Worm (Caenorhabditis elegans) whole organism, L2 larva: Measurements from ENCODE around the gene H20J04.9.

ENCODE experiments used
- C34F6.9 ChIP-seq: fragments of 150-350 bp; optimal IDR thresholded peaks from 2 replicates; lab custom pipeline; 2014; ENCODE audit warnings: missing biosample characterization, missing genetic modification characterization
- F13H6.1 ChIP-seq: sonication (generic microtip); optimal IDR thresholded peaks from 2 replicates; lab custom pipeline; 2016; ENCODE audit warnings: missing genetic modification characterization, missing compliant biosample characterization
- R02D3.7 ChIP-seq: fragments of 150-350 bp; optimal IDR thresholded peaks from 2 replicates; lab custom pipeline; 2014; ENCODE audit warnings: missing biosample characterization, missing genetic modification characterization
- ZK546.5 ChIP-seq: sonication (generic microtip); optimal IDR thresholded peaks from 2 replicates; lab custom pipeline; 2017; ENCODE audit warnings: missing biosample characterization, missing genetic modification characterization
- alr-1 ChIP-seq: fragments of 150-350 bp; optimal IDR thresholded peaks from 2 replicates; lab custom pipeline; 2014; ENCODE audit warnings: missing biosample characterization, missing genetic modification characterization
- aly-2 ChIP-seq: fragments of 150-350 bp; optimal IDR thresholded peaks from 2 replicates; lab custom pipeline; 2014; ENCODE audit warnings: missing biosample characterization, missing genetic modification characterization
- ama-1 ChIP-seq: fragments of 150-350 bp; optimal IDR thresholded peaks from 2 replicates; lab custom pipeline; 2018; ENCODE audit warnings: inconsistent platforms
- ceh-82 ChIP-seq: fragments of 150-350 bp; optimal IDR thresholded peaks from 2 replicates; lab custom pipeline; 2014; ENCODE audit warnings: missing biosample characterization, missing genetic modification characterization
- crh-2 ChIP-seq: sonication (generic microtip); optimal IDR thresholded peaks from 2 replicates; lab custom pipeline; 2017; ENCODE audit warnings: missing biosample characterization, missing genetic modification characterization
- elt-3 ChIP-seq: sonication (generic microtip); optimal IDR thresholded peaks from 2 replicates; lab custom pipeline; 2017; ENCODE audit warnings: missing biosample characterization, missing genetic modification characterization
- gmeb-1 ChIP-seq: fragments of 150-350 bp; optimal IDR thresholded peaks from 2 replicates; lab custom pipeline; 2014; ENCODE audit warnings: missing biosample characterization, missing genetic modification characterization
- lin-13 ChIP-seq: fragments of 150-350 bp; optimal IDR thresholded peaks from 2 replicates; lab custom pipeline; 2014; ENCODE audit warnings: missing biosample characterization, missing genetic modification reagents, missing genetic modification characterization
- lsy-2 ChIP-seq, 2 experiments: fragments of 150-350 bp in 1 of 2; sonication (generic microtip) in 1 of 2; optimal IDR thresholded peaks; 2 replicates each; lab custom pipeline; 2014 to 2017; ENCODE audit warnings: missing biosample characterization in 2 of 2, missing genetic modification characterization in 2 of 2
- mab-5 ChIP-seq: fragments of 150-350 bp; optimal IDR thresholded peaks from 2 replicates; lab custom pipeline; 2014; ENCODE audit warnings: missing biosample characterization, missing genetic modification characterization
- nhr-10 ChIP-seq: sonication (generic microtip); optimal IDR thresholded peaks from 2 replicates; lab custom pipeline; 2017; ENCODE audit warnings: missing biosample characterization, missing genetic modification characterization
- nhr-11 ChIP-seq: fragments of 150-350 bp; optimal IDR thresholded peaks from 2 replicates; lab custom pipeline; 2014; ENCODE audit warnings: missing biosample characterization, missing genetic modification characterization
- nhr-12 ChIP-seq: fragments of 150-350 bp; optimal IDR thresholded peaks from 2 replicates; lab custom pipeline; 2014; ENCODE audit warnings: missing biosample characterization, missing genetic modification characterization
- nhr-129 ChIP-seq: fragments of 150-350 bp; optimal IDR thresholded peaks from 2 replicates; lab custom pipeline; 2014; ENCODE audit warnings: missing biosample characterization, missing genetic modification characterization
- nhr-21 ChIP-seq: fragments of 150-350 bp; optimal IDR thresholded peaks from 2 replicates; lab custom pipeline; 2014; ENCODE audit warnings: missing biosample characterization, missing genetic modification characterization
- nhr-23 ChIP-seq: fragments of 150-350 bp; optimal IDR thresholded peaks from 2 replicates; lab custom pipeline; 2014; ENCODE audit warnings: missing biosample characterization, missing genetic modification reagents, missing genetic modification characterization
- nhr-237 ChIP-seq: fragments of 150-350 bp; optimal IDR thresholded peaks from 2 replicates; lab custom pipeline; 2014; ENCODE audit warnings: missing biosample characterization, missing genetic modification characterization
- nhr-25 ChIP-seq: fragments of 150-350 bp; sonication (generic microtip); optimal IDR thresholded peaks from 3 replicates; lab custom pipeline; 2014; ENCODE audit warnings: missing biosample characterization, missing genetic modification characterization
- nhr-6 ChIP-seq: fragments of 150-350 bp; optimal IDR thresholded peaks from 2 replicates; lab custom pipeline; 2014; ENCODE audit warnings: missing biosample characterization, missing genetic modification characterization
- nhr-77 ChIP-seq: fragments of 150-350 bp; optimal IDR thresholded peaks from 2 replicates; lab custom pipeline; 2014; ENCODE audit warnings: missing biosample characterization, missing genetic modification characterization
- peb-1 ChIP-seq: fragments of 150-350 bp; optimal IDR thresholded peaks from 2 replicates; lab custom pipeline; 2014; ENCODE audit warnings: missing biosample characterization, missing genetic modification characterization
- sma-3 ChIP-seq: sonication (generic microtip); optimal IDR thresholded peaks from 2 replicates; lab custom pipeline; 2016; ENCODE audit warnings: missing genetic modification reagents, missing genetic modification characterization, missing compliant biosample characterization
- snpc-4 ChIP-seq: fragments of 150-350 bp; optimal IDR thresholded peaks from 2 replicates; lab custom pipeline; 2014; ENCODE audit warnings: missing biosample characterization, missing genetic modification characterization
- unc-39 ChIP-seq: fragments of 150-350 bp; optimal IDR thresholded peaks from 2 replicates; lab custom pipeline; 2014; ENCODE audit warnings: missing biosample characterization, missing genetic modification characterization
- unc-55 ChIP-seq: fragments of 150-350 bp; sonication (generic microtip); optimal IDR thresholded peaks from 3 replicates; lab custom pipeline; 2014; ENCODE audit warnings: missing biosample characterization, missing genetic modification reagents, missing genetic modification characterization
- unc-62 ChIP-seq: fragments of 150-350 bp; optimal IDR thresholded peaks from 2 replicates; lab custom pipeline; 2014; ENCODE audit warnings: missing biosample characterization, missing genetic modification reagents, missing genetic modification characterization
- zag-1 ChIP-seq: fragments of 150-350 bp; optimal IDR thresholded peaks from 2 replicates; lab custom pipeline; 2014; ENCODE audit warnings: missing biosample characterization, missing genetic modification characterization
- ztf-1 ChIP-seq: fragments of 200-800 bp; sonication (Bioruptor generic); conservative IDR thresholded peaks from 2 replicates; pipeline ENCODE4 v1.3.6; 2022; ENCODE audit warnings: missing genetic modification characterization, missing compliant biosample characterization
- ztf-11 ChIP-seq: sonication (generic microtip); optimal IDR thresholded peaks from 2 replicates; lab custom pipeline; 2017; ENCODE audit warnings: missing biosample characterization, missing genetic modification characterization
- ztf-4 ChIP-seq: fragments of 150-350 bp; optimal IDR thresholded peaks from 2 replicates; lab custom pipeline; 2014; ENCODE audit warnings: missing biosample characterization, missing genetic modification characterization

H20J04.9 gene

DNA sequence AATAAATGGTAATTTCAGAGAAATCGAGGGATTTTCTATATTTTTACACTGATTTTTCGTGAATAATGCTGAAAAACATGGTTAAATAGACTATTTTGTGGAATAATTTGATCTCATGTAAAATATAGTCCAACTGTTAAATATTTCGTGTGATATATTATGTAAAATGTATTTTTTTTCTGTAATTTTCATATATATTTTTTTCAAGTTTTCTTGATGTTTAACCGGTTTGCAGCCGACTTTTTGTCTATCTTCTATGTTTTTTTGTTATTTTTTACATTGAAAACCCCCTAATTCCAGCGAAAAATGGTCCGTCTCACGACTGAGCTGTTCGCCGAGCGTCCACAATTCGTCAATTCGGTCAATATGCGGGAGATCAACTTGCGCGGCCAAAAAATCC is 26.9 kb upstream of the H20J04.9 start, which contains the start of gene mog-2:
Gene mog-2, plus strand, starts transcription at position 301 of the 400 bp plus-strand sequence.
- no peak for TF ChIP-seq aly-2 (tag; lab: Kevin White, UChicago)

DNA sequence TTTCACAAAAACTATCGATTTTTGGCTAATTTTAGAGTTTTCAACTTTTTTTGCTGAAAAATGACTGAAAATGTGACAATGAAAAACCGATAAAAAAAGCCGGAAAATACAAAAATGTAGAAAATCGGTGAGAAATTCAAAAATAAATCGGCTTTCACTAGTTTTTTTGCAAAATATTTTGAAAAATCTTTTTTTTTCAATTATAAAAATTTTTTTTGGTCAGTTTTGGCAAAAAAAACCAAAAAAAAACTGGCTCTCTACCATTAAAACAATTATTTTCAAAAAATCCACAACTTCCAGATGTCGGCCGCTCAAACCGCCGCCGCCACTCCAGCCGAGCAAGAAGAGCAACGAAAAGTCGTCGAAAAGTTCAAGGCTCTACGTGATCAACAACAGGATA is 24.6 kb upstream of the H20J04.9 start, which contains the start of gene pfd-2:
Gene pfd-2, plus strand, starts transcription at position 301 of the 400 bp plus-strand sequence.
- no peak for TF ChIP-seq unc-55 (GFP tag; lab: Kevin White, UChicago)
- TF ChIP-seq ztf-11 = no peak
- TF ChIP-seq unc-39 = no peak
- no peak for TF ChIP-seq ceh-82 (tag; lab: Kevin White, UChicago)
- no peak for TF ChIP-seq gmeb-1
- no peak for TF ChIP-seq nhr-23 (tag; lab: Kevin White, UChicago)
- no peak for TF ChIP-seq nhr-77 (tag; lab: Kevin White, UChicago)
- TF ChIP-seq ama-1 (lab: Kevin White, UChicago) = no peak
- no peak for TF ChIP-seq lsy-2 (tag; optimal IDR thresholded peaks at IDR 0.05; lab: Kevin White, UChicago)
- no peak for TF ChIP-seq nhr-129
- TF ChIP-seq crh-2 (tag; lab: Kevin White, UChicago) = no peak
- TF ChIP-seq ztf-4 (tag; lab: Kevin White, UChicago) = no peak

DNA sequence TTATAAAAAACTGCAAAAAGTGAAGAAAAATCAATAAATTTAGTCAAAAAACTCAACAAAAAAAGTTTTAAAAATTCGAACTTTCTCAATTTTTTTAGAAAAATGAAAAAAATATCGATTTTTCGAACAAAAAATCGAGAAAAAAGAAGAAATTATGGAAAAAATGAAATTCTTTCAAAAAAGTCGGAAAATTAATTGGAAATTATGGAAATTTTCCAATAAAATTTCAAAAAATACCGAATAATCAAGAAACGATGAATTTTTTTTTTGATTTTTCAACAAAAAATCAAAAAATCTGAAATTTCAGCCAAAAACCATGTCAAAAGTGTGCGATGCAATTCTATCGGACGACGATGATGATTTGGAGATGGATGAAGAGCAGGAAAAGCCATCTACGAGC is 22.3 kb upstream of the H20J04.9 start, which contains the start of gene H20J04.4:
Gene H20J04.4, plus strand, starts transcription at position 301 of the 400 bp plus-strand sequence.
- TF ChIP-seq sma-3 (GFP tag; lab: Kevin White, UChicago) = no peak
- TF ChIP-seq nhr-237 (tag; lab: Kevin White, UChicago) = no peak
- TF ChIP-seq crh-2 (tag; lab: Kevin White, UChicago) = no peak
- TF ChIP-seq unc-39 = no peak
- TF ChIP-seq nhr-12 (tag; lab: Kevin White, UChicago) = no peak
- TF ChIP-seq R02D3.7 (tag; lab: Kevin White, UChicago) = no peak
- TF ChIP-seq ceh-82 (tag; lab: Kevin White, UChicago) = no peak
- TF ChIP-seq nhr-6 (tag; lab: Kevin White, UChicago) = no peak
- no peak for TF ChIP-seq peb-1 (tag; lab: Kevin White, UChicago)
- no peak for TF ChIP-seq elt-3 (tag; lab: Kevin White, UChicago)
- no peak for TF ChIP-seq nhr-23 (tag; lab: Kevin White, UChicago)
- TF ChIP-seq unc-55 (GFP tag; lab: Kevin White, UChicago) = no peak
- TF ChIP-seq aly-2 (tag; lab: Kevin White, UChicago) = no peak
- no peak for TF ChIP-seq ztf-1 (GFP tag; lab: Robert Waterston, UW)
- TF ChIP-seq nhr-10 (tag; lab: Kevin White, UChicago) = no peak
- no peak for TF ChIP-seq F13H6.1 (tag; lab: Kevin White, UChicago)
- TF ChIP-seq alr-1 (tag; lab: Kevin White, UChicago) = no peak

DNA sequence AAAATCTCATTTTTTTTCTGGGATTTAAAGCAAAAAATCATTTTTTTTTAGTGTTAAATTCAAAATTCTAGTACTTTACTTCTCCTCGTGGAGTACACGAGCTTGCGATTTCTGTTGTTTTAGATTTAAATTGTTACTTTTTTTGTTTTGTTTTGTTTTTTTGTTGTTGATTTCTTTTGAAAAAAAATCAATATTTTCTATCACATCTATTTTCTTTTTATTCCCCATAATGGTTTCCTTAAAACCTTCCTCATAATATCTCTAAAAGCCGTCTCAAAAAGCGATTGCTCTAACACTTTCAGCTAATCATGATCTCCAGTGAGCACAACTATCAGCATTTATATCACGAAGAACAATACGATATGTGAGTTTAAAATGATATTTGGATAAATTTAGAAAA is 16.5 kb upstream of the H20J04.9 start, which contains the start of gene madf-3:
Gene madf-3, plus strand, starts transcription at position 301 of the 400 bp plus-strand sequence.
- TF ChIP-seq peb-1 (tag; lab: Kevin White, UChicago) (no peak), nhr-21 (tag; lab: Kevin White, UChicago) (no peak), elt-3 (tag; lab: Kevin White, UChicago) (no peak), nhr-23 (tag; lab: Kevin White, UChicago) (no peak), ztf-4 (tag; lab: Kevin White, UChicago) (no peak), nhr-129 (no peak), ZK546.5 (tag; lab: Kevin White, UChicago) (no peak), sma-3 (GFP tag; lab: Kevin White, UChicago) (no peak), zag-1 (tag; lab: Kevin White, UChicago) (no peak), nhr-11 (tag; lab: Kevin White, UChicago) (no peak), unc-62 (GFP tag; lab: Kevin White, UChicago) (no peak), nhr-25 (tag; lab: Kevin White, UChicago) (no peak), C34F6.9 (tag; lab: Kevin White, UChicago) (no peak)
- TF ChIP-seq, all 48 proteins: peak for 0

DNA sequence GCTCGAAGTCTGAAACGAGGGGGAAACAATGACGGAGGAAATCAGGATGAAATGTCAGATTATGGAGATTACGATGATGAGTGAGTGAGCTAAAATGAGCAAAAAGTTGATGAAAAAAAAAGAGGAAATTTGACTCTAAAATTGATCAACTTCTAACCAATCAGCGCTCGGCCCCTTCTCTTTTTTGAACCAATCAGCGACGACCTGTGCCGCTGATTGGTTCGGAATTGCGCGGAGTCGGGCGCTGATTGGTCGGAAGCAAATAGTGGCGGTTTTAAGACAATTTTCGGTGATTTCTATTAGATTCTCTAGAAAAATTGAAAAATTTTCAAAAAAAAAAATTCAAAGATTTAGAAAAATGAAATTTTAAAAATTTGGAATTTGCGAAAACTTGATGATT is 13.3 kb upstream of the H20J04.9 start:
- TF ChIP-seq nhr-129 (no peak), ceh-82 (tag; lab: Kevin White, UChicago) (no peak), snpc-4 (no peak), gmeb-1 (no peak), mab-5 (tag; lab: Kevin White, UChicago) (no peak), lin-13 (no peak), elt-3 (tag; lab: Kevin White, UChicago) (no peak), nhr-25 (tag; lab: Kevin White, UChicago) (no peak)
